Fruit fly (Drosophila melanogaster): ENCODE results near the gene syd.

The syd gene

dm6 chr3L:7953728-7954127 is 17.8 kb upstream of the syd start:
- TF ChIP-seq CG7101 (tag; optimal IDR thresholded peaks at IDR 0.05) = no peak
- no peak for TF ChIP-seq toe (GFP tag; optimal IDR thresholded peaks at IDR 0.05)
- no peak for TF ChIP-seq pad (GFP tag; optimal IDR thresholded peaks at IDR 0.05)
- TF ChIP-seq bab1 (GFP tag; optimal IDR thresholded peaks at IDR 0.05) = no peak
- TF ChIP-seq CG7045 (GFP tag; optimal IDR thresholded peaks at IDR 0.05) = no peak
- TF ChIP-seq Crg-1 (GFP tag; optimal IDR thresholded peaks at IDR 0.05) = no peak
- no peak for TF ChIP-seq Hr96 (GFP tag; optimal IDR thresholded peaks at IDR 0.05)
- no peak for TF ChIP-seq CG12768 (GFP tag; optimal IDR thresholded peaks at IDR 0.05)
- TF ChIP-seq cnc (optimal IDR thresholded peaks at IDR 0.05) = no peak
- no peak for TF ChIP-seq cic (GFP tag; optimal IDR thresholded peaks at IDR 0.05)
- TF ChIP-seq ovo (GFP tag; optimal IDR thresholded peaks at IDR 0.05) = no peak
- TF ChIP-seq CG1620 (GFP tag; optimal IDR thresholded peaks at IDR 0.05) = no peak
- no peak for TF ChIP-seq tj (GFP tag; optimal IDR thresholded peaks at IDR 0.05)
- TF ChIP-seq Mnt (GFP tag; optimal IDR thresholded peaks at IDR 0.05) = no peak
- TF ChIP-seq CG14711 (tag; optimal IDR thresholded peaks at IDR 0.05) = no peak
- no peak for TF ChIP-seq CG5204 (GFP tag; optimal IDR thresholded peaks at IDR 0.05)

DNA sequence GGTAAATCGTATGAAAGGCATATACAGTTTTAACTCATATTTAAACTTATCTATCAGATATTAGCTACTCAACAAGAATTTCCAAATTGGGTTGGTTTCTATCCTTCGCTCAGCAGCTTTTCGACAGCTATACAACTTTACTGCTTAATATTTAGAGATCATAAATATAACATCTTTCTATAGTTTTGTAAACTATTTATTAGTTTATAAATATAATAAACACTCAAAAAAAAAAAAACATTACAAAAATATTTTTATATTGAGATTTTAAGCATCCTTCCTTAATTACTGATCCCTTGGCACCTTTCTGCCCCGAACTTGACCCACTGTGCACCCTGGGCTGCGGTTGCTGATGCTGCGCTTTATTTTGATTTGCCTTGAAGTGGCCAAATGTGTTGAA is 17.1 kb upstream of the syd start:
- TF ChIP-seq CG1620 (GFP tag; optimal IDR thresholded peaks at IDR 0.05) (no peak), kay (GFP tag; ENCODE audit: borderline replicate concordance) (peak; percentile 45)

- TF ChIP-seq CG11617 (GFP tag; optimal IDR thresholded peaks at IDR 0.05) (no peak), Hr96 (GFP tag; optimal IDR thresholded peaks at IDR 0.05) (no peak), toe (GFP tag; optimal IDR thresholded peaks at IDR 0.05) (no peak), cnc (optimal IDR thresholded peaks at IDR 0.05) (no peak), Crg-1 (GFP tag; optimal IDR thresholded peaks at IDR 0.05) (no peak), CG7101 (tag; optimal IDR thresholded peaks at IDR 0.05) (no peak), bab1 (GFP tag; optimal IDR thresholded peaks at IDR 0.05) (no peak), cic (GFP tag; optimal IDR thresholded peaks at IDR 0.05) (no peak), CG7045 (GFP tag; optimal IDR thresholded peaks at IDR 0.05) (no peak), kay (GFP tag; ENCODE audit: borderline replicate concordance) (no peak), CG14711 (tag; optimal IDR thresholded peaks at IDR 0.05) (no peak), pad (GFP tag; optimal IDR thresholded peaks at IDR 0.05) (no peak), CG33017 (tag; optimal IDR thresholded peaks at IDR 0.05) (no peak), CG12768 (GFP tag; optimal IDR thresholded peaks at IDR 0.05) (no peak)
Observed at dm6 chr3L:7952560-7952959, 16.6 kb upstream of the syd start.

dm6 chr3L:7951841-7952240 is 15.9 kb upstream of the syd start:
- TF ChIP-seq CG5204 (GFP tag; optimal IDR thresholded peaks at IDR 0.05) (no peak), CG1620 (GFP tag; optimal IDR thresholded peaks at IDR 0.05) (no peak), cic (GFP tag; optimal IDR thresholded peaks at IDR 0.05) (peak; percentile 40), toe (GFP tag; optimal IDR thresholded peaks at IDR 0.05) (no peak), tj (GFP tag; optimal IDR thresholded peaks at IDR 0.05) (peak; percentile 42), kay (GFP tag; ENCODE audit: borderline replicate concordance) (peak; percentile 82)

- TF ChIP-seq CG5204 (GFP tag; optimal IDR thresholded peaks at IDR 0.05) = no peak
- TF ChIP-seq Clk (GFP tag; optimal IDR thresholded peaks at IDR 0.05) = no peak
- no peak for TF ChIP-seq ovo (GFP tag; optimal IDR thresholded peaks at IDR 0.05)
- TF ChIP-seq CG33017 (tag; optimal IDR thresholded peaks at IDR 0.05) = no peak
- TF ChIP-seq CG7101 (tag; optimal IDR thresholded peaks at IDR 0.05) = no peak
- no peak for TF ChIP-seq pad (GFP tag; optimal IDR thresholded peaks at IDR 0.05)
- TF ChIP-seq Crg-1 (GFP tag; optimal IDR thresholded peaks at IDR 0.05) = no peak
- no peak for TF ChIP-seq cic (GFP tag; optimal IDR thresholded peaks at IDR 0.05)
- no peak for TF ChIP-seq CG1620 (GFP tag; optimal IDR thresholded peaks at IDR 0.05)
- TF ChIP-seq bab1 (GFP tag; optimal IDR thresholded peaks at IDR 0.05) = no peak
- TF ChIP-seq CG7045 (GFP tag; optimal IDR thresholded peaks at IDR 0.05) = no peak
- no peak for TF ChIP-seq CG14711 (tag; optimal IDR thresholded peaks at IDR 0.05)
- TF ChIP-seq CG11617 (GFP tag; optimal IDR thresholded peaks at IDR 0.05) = no peak
- TF ChIP-seq Mnt (GFP tag; optimal IDR thresholded peaks at IDR 0.05) = no peak
- no peak for TF ChIP-seq kay (GFP tag; ENCODE audit: borderline replicate concordance)
- TF ChIP-seq Hr96 (GFP tag; optimal IDR thresholded peaks at IDR 0.05) = no peak
- no peak for TF ChIP-seq CG12768 (GFP tag; optimal IDR thresholded peaks at IDR 0.05)
- TF ChIP-seq tj (GFP tag; optimal IDR thresholded peaks at IDR 0.05) = no peak
- no peak for TF ChIP-seq toe (GFP tag; optimal IDR thresholded peaks at IDR 0.05)
- no peak for TF ChIP-seq cnc (optimal IDR thresholded peaks at IDR 0.05)
Observed at dm6 chr3L:7949778-7950177, 13.9 kb upstream of the syd start.

dm6 chr3L:7947880-7948286 is 12.0 kb upstream of the syd start, which contains the start of gene exex:
exex (plus strand) TSS chr3L:7948186.
- peak; percentile 35 for TF ChIP-seq Mnt (GFP tag; optimal IDR thresholded peaks at IDR 0.05)
- no peak for TF ChIP-seq CG14711 (tag; optimal IDR thresholded peaks at IDR 0.05)

dm6 chr3L:7946222-7946621 is 10.3 kb upstream of the syd start, which contains the start of gene CG43880:
CG43880 (minus strand) TSS chr3L:7946322.
- TF ChIP-seq bab1 (GFP tag; optimal IDR thresholded peaks at IDR 0.05) = no peak
- no peak for TF ChIP-seq CG7101 (tag; optimal IDR thresholded peaks at IDR 0.05)
- no peak for TF ChIP-seq CG7045 (GFP tag; optimal IDR thresholded peaks at IDR 0.05)
- no peak for TF ChIP-seq CG12768 (GFP tag; optimal IDR thresholded peaks at IDR 0.05)

dm6 chr3L:7943950-7944349 is 8.0 kb upstream of the syd start:
- TF ChIP-seq kay (GFP tag; ENCODE audit: borderline replicate concordance) = peak; percentile 43
- no peak for TF ChIP-seq CG5204 (GFP tag; optimal IDR thresholded peaks at IDR 0.05)
- no peak for TF ChIP-seq cic (GFP tag; optimal IDR thresholded peaks at IDR 0.05)
- TF ChIP-seq CG14711 (tag; optimal IDR thresholded peaks at IDR 0.05) = no peak
- no peak for TF ChIP-seq CG12768 (GFP tag; optimal IDR thresholded peaks at IDR 0.05)

Data from whole organism, adult.